Fruit fly (Drosophila melanogaster) whole organism, embryonic: Measurements from ENCODE around the gene CG32066.

Experiments used
- Atf-2 ChIP-seq: fragments of 200-800 bp; sonication (Bioruptor generic); optimal IDR thresholded peaks from 2 replicates; lab custom pipeline; 2016; ENCODE audit warnings: missing biosample characterization, missing genetic modification characterization
- B-H1 ChIP-seq: fragments of 200-800 bp; sonication (Bioruptor generic); IDR thresholded peaks from 3 replicates; pipeline ENCODE4 v1.3.6; 2022; ENCODE audit warnings: missing biosample characterization, missing genetic modification characterization
- B-H2 ChIP-seq: fragments of 200-800 bp; sonication (Bioruptor generic); optimal IDR thresholded peaks from 2 replicates; lab custom pipeline; 2018; ENCODE audit warnings: missing biosample characterization, mild to moderate bottlenecking, missing genetic modification characterization
- CG10274 ChIP-seq: fragments of 200-800 bp; sonication (Bioruptor generic); optimal IDR thresholded peaks from 3 replicates; lab custom pipeline; 2017; ENCODE audit warnings: missing biosample characterization, mild to moderate bottlenecking, missing genetic modification characterization
- CG11093 ChIP-seq: fragments of 200-800 bp; sonication (Bioruptor generic); IDR thresholded peaks from 3 replicates; pipeline ENCODE4 v1.3.6; 2022; ENCODE audit warnings: missing biosample characterization, missing genetic modification characterization
- CG12659 ChIP-seq: fragments of 200-800 bp; sonication (Bioruptor generic); optimal IDR thresholded peaks from 3 replicates; lab custom pipeline; 2017; ENCODE audit warnings: mild to moderate bottlenecking, missing biosample characterization, missing genetic modification reagents, missing genetic modification characterization
- CG13287 ChIP-seq: fragments of 200-800 bp; sonication (Bioruptor generic); IDR thresholded peaks from 2 replicates; pipeline ENCODE4 v1.3.6; 2022; ENCODE audit warnings: missing biosample characterization, missing genetic modification characterization; ENCODE audit not compliant: partially characterized antibody
- CG13296 ChIP-seq: fragments of 200-800 bp; sonication (Bioruptor generic); optimal IDR thresholded peaks from 3 replicates; lab custom pipeline; 2018; ENCODE audit warnings: missing biosample characterization, mild to moderate bottlenecking, missing genetic modification characterization
- CG13424 ChIP-seq: fragments of 200-800 bp; sonication (Bioruptor generic); optimal IDR thresholded peaks from 2 replicates; lab custom pipeline; 2019; ENCODE audit warnings: missing biosample characterization, mild to moderate bottlenecking, missing genetic modification characterization, moderate library complexity
- CG14710 ChIP-seq: fragments of 200-800 bp; sonication (Bioruptor generic); optimal IDR thresholded peaks from 3 replicates; lab custom pipeline; 2019; ENCODE audit warnings: missing biosample characterization, mild to moderate bottlenecking, missing genetic modification characterization, moderate library complexity
- CG15269 ChIP-seq: fragments of 200-800 bp; sonication (Bioruptor generic); optimal IDR thresholded peaks from 2 replicates; lab custom pipeline; 2018; ENCODE audit warnings: missing biosample characterization, mild to moderate bottlenecking, missing genetic modification characterization, moderate library complexity
- CG17829 ChIP-seq: fragments of 200-800 bp; optimal IDR thresholded peaks from 2 replicates; lab custom pipeline; 2019; ENCODE audit warnings: missing biosample characterization, mild to moderate bottlenecking, missing genetic modification characterization, moderate library complexity
- CG33213 ChIP-seq: fragments of 200-800 bp; sonication (Bioruptor generic); optimal IDR thresholded peaks from 3 replicates; lab custom pipeline; 2016; ENCODE audit warnings: missing biosample characterization, missing genetic modification characterization
- CG4730 ChIP-seq: fragments of 200-800 bp; sonication (Bioruptor generic); IDR thresholded peaks from 2 replicates; pipeline ENCODE4 v1.3.6; 2022; ENCODE audit warnings: missing biosample characterization, missing genetic modification characterization
- CG6689 ChIP-seq: fragments of 200-800 bp; sonication (Bioruptor generic); IDR thresholded peaks from 2 replicates; pipeline ENCODE4 v1.3.6; 2022; ENCODE audit warnings: missing biosample characterization, missing genetic modification characterization
- CG9609 ChIP-seq: fragments of 200-800 bp; sonication (Bioruptor generic); optimal IDR thresholded peaks from 3 replicates; lab custom pipeline; 2016; ENCODE audit warnings: missing biosample characterization, missing genetic modification characterization
- CG9727 ChIP-seq: fragments of 200-800 bp; sonication (Bioruptor generic); optimal IDR thresholded peaks from 3 replicates; lab custom pipeline; 2017; ENCODE audit warnings: missing biosample characterization, mild to moderate bottlenecking, missing genetic modification characterization
- CG9876 ChIP-seq: fragments of 200-800 bp; sonication (Bioruptor generic); optimal IDR thresholded peaks from 2 replicates; lab custom pipeline; 2016; ENCODE audit warnings: missing biosample characterization, missing genetic modification characterization
- Dfd ChIP-seq, 2 experiments: fragments of >200 bp; optimal IDR thresholded peaks; 2 replicates each; lab custom pipeline; 2017; ENCODE audit warnings: missing biosample characterization in 2 of 2, missing genetic modification characterization in 2 of 2
- Lhr ChIP-seq: fragments of 200-800 bp; sonication (Bioruptor generic); optimal IDR thresholded peaks from 3 replicates; lab custom pipeline; 2017; ENCODE audit warnings: mild to moderate bottlenecking, missing biosample characterization, missing genetic modification reagents, missing genetic modification characterization
- Meics ChIP-seq: fragments of 200-800 bp; sonication (Bioruptor generic); optimal IDR thresholded peaks from 2 replicates; lab custom pipeline; 2017; ENCODE audit warnings: missing biosample characterization, mild to moderate bottlenecking, missing genetic modification characterization
- NK7.1 ChIP-seq: fragments of 200-800 bp; sonication (Bioruptor generic); optimal IDR thresholded peaks from 3 replicates; lab custom pipeline; 2016; ENCODE audit warnings: missing biosample characterization, missing genetic modification characterization
- Neu2 ChIP-seq: fragments of 200-800 bp; sonication (Bioruptor generic); optimal IDR thresholded peaks from 3 replicates; lab custom pipeline; 2016; ENCODE audit warnings: missing biosample characterization, missing genetic modification characterization, borderline replicate concordance
- Poxn ChIP-seq: fragments of 200-800 bp; sonication (Bioruptor generic); IDR thresholded peaks from 2 replicates; pipeline ENCODE4 v1.3.6; 2022; ENCODE audit warnings: missing biosample characterization, missing genetic modification characterization
- Ravus ChIP-seq: fragments of 200-800 bp; sonication (Bioruptor generic); IDR thresholded peaks from 2 replicates; pipeline ENCODE4 v1.3.6; 2022; ENCODE audit warnings: missing biosample characterization, missing genetic modification characterization
- Sox102F ChIP-seq: fragments of 200-800 bp; sonication (Bioruptor generic); optimal IDR thresholded peaks from 2 replicates; lab custom pipeline; 2018; ENCODE audit warnings: missing biosample characterization, mild to moderate bottlenecking, missing genetic modification characterization, moderate library complexity
- Trl ChIP-seq, 3 experiments: fragments of >200 bp in 2 of 3; fragments of 200-800 bp in 1 of 3; sonication (Bioruptor generic) in 1 of 3; optimal IDR thresholded peaks; 2 replicates in 1 of 3; 3 replicates in 2 of 3; lab custom pipeline; 2016 to 2017; ENCODE audit warnings: missing biosample characterization in 1 of 3, missing genetic modification characterization in 1 of 3
- YL-1 ChIP-seq: fragments of 200-800 bp; sonication (Bioruptor generic); optimal IDR thresholded peaks from 3 replicates; lab custom pipeline; 2017; ENCODE audit warnings: missing biosample characterization, mild to moderate bottlenecking, missing genetic modification characterization
- bsh ChIP-seq, 2 experiments: fragments of 200-800 bp; sonication (Bioruptor generic); optimal IDR thresholded peaks; 2 replicates each; lab custom pipeline; 2017 to 2018; ENCODE audit warnings: mild to moderate bottlenecking in 2 of 2, missing biosample characterization in 2 of 2, missing genetic modification characterization in 2 of 2, moderate library complexity in 1 of 2
- cg ChIP-seq: fragments of 200-800 bp; sonication (Bioruptor generic); optimal IDR thresholded peaks from 3 replicates; lab custom pipeline; 2019; ENCODE audit warnings: missing biosample characterization, mild to moderate bottlenecking, missing genetic modification characterization, moderate library complexity
- dimm ChIP-seq: fragments of 200-800 bp; sonication (Bioruptor generic); IDR thresholded peaks from 2 replicates; pipeline ENCODE4 v1.3.6; 2022; ENCODE audit warnings: missing biosample characterization, missing genetic modification characterization
- eve ChIP-seq, 2 experiments: fragments of >200 bp; optimal IDR thresholded peaks; 2 replicates each; lab custom pipeline; 2017; ENCODE audit warnings: missing biosample characterization in 2 of 2, missing genetic modification characterization in 2 of 2
- eyg ChIP-seq: fragments of 200-800 bp; sonication (Bioruptor generic); optimal IDR thresholded peaks from 3 replicates; lab custom pipeline; 2016; ENCODE audit warnings: missing biosample characterization, missing genetic modification characterization
- fd64A ChIP-seq: fragments of 200-800 bp; sonication (Bioruptor generic); optimal IDR thresholded peaks from 3 replicates; lab custom pipeline; 2018; ENCODE audit warnings: missing biosample characterization, mild to moderate bottlenecking, missing genetic modification characterization
- fu2 ChIP-seq: fragments of 200-800 bp; sonication (Bioruptor generic); optimal IDR thresholded peaks from 2 replicates; lab custom pipeline; 2016; ENCODE audit warnings: missing biosample characterization, missing genetic modification characterization
- gce ChIP-seq: fragments of 200-800 bp; sonication (Bioruptor generic); IDR thresholded peaks from 3 replicates; pipeline ENCODE4 v1.3.6; 2022; ENCODE audit warnings: missing biosample characterization, missing genetic modification characterization
- hkb ChIP-seq, 2 experiments: fragments of 200-800 bp in 1 of 2; fragments of >200 bp in 1 of 2; sonication (Bioruptor generic) in 1 of 2; IDR thresholded peaks in 1 of 2; optimal IDR thresholded peaks in 1 of 2; 2 replicates each; pipeline versions ENCODE4 v1.3.6 to Lab custom; 2017 to 2022; ENCODE audit warnings: missing biosample characterization in 1 of 2, missing genetic modification characterization in 1 of 2
- hth ChIP-seq: fragments of >200 bp; optimal IDR thresholded peaks from 2 replicates; lab custom pipeline; 2017; ENCODE audit warnings: inconsistent platforms
- kni ChIP-seq: fragments of 200-800 bp; sonication (Bioruptor generic); optimal IDR thresholded peaks from 3 replicates; lab custom pipeline; 2017; ENCODE audit warnings: mild to moderate bottlenecking, missing biosample characterization, missing genetic modification reagents, missing genetic modification characterization
- knrl ChIP-seq: fragments of 200-800 bp; sonication (Bioruptor generic); IDR thresholded peaks from 3 replicates; pipeline ENCODE4 v1.3.6; 2022; ENCODE audit warnings: missing biosample characterization, missing genetic modification characterization; ENCODE audit not compliant: partially characterized antibody
- luna ChIP-seq: fragments of 200-800 bp; sonication (Bioruptor generic); optimal IDR thresholded peaks from 2 replicates; lab custom pipeline; 2016; ENCODE audit warnings: missing biosample characterization, missing genetic modification characterization
- nau ChIP-seq: fragments of 200-800 bp; sonication (Bioruptor generic); optimal IDR thresholded peaks from 3 replicates; lab custom pipeline; 2017; ENCODE audit warnings: missing biosample characterization, mild to moderate bottlenecking, missing genetic modification characterization, missing genetic modification reagents
- nmo ChIP-seq: fragments of 200-800 bp; sonication (Bioruptor generic); optimal IDR thresholded peaks from 2 replicates; lab custom pipeline; 2018; ENCODE audit warnings: missing biosample characterization, mild to moderate bottlenecking, missing genetic modification characterization, moderate library complexity
- p53 ChIP-seq: fragments of 200-800 bp; sonication (Bioruptor generic); optimal IDR thresholded peaks from 2 replicates; lab custom pipeline; 2016; ENCODE audit warnings: missing biosample characterization, missing genetic modification characterization
- pita ChIP-seq: fragments of 200-800 bp; sonication (Bioruptor generic); optimal IDR thresholded peaks from 2 replicates; lab custom pipeline; 2017; ENCODE audit warnings: missing biosample characterization, mild to moderate bottlenecking, missing genetic modification characterization
- pzg ChIP-seq: fragments of 200-800 bp; sonication (Bioruptor generic); optimal IDR thresholded peaks from 3 replicates; lab custom pipeline; 2018; ENCODE audit warnings: missing biosample characterization, mild to moderate bottlenecking, missing genetic modification characterization, moderate library complexity
- repo ChIP-seq: fragments of 200-800 bp; sonication (Bioruptor generic); optimal IDR thresholded peaks from 2 replicates; lab custom pipeline; 2016; ENCODE audit warnings: missing biosample characterization, missing genetic modification characterization
- tgo ChIP-seq: fragments of 200-800 bp; sonication (Bioruptor generic); IDR thresholded peaks from 3 replicates; pipeline ENCODE4 v1.3.6; 2022; ENCODE audit warnings: missing biosample characterization, missing genetic modification characterization

Gene CG32066

DNA sequence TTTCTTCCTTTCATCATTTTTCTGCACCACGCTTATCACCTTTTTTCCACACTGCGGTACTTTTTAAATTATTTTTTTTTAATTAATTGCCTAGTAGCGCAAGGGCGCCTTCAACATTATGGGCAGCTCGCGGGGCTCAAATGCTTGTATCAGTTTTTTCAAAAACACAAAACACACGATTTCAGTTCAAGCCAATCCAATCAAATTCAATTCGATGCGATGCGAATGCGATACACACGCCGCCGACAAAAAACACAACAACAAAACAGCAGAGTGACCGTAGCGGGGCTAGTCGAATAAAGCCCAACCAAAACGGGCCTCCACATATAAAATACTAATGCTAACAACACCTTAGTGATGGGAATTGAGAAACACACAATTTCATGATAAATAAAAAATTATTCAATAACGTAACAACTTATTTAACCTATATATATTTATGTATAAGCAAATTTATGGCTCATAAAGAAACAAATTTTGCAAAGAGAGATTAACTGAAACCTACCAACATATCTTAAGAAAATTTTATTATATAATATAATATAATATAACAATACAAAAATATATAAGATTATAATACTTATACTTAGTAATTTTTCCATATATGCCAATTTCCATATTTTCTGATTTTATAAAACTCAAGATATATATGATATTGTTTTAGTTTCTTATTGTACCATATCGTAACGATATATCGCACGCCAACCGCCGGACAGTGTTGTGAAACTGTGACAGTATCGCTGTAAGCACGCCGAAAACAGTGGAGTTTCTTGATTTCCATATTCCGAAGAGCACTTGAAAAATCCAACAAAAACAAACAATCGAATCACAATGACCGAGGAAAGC is at the start of gene CG32066, which contains the start of gene CG8003 (continued):
- TF ChIP-seq CG12659 (peak; percentile 67), B-H2 (GFP tag; lab: Kevin White, UChicago) (no peak), kni (peak; percentile 10), eyg (GFP tag; lab: Kevin White, UChicago) (no peak), CG17829 (peak; percentile 64), nau (GFP tag; lab: Kevin White, UChicago) (peak; percentile 27), Lhr (no peak), pzg (peak; percentile 61), dimm (GFP tag; lab: Robert Waterston, UW) (0 out of 2 replicates have a peak, but pooled peaks have one; percentile 10), knrl (peak; percentile 92), hth (lab: Kevin White, UChicago) (no peak), Neu2 (no peak), CG9727 (peak; percentile 40), B-H1 (GFP tag; lab: Robert Waterston, UW) (no peak; the same call in 2 of the 3 replicates), CG13296 (GFP tag; lab: Kevin White, UChicago) (peak; percentile 34), CG9876 (GFP tag; lab: Kevin White, UChicago) (no peak), Poxn (no peak), fd64A (GFP tag; lab: Kevin White, UChicago) (no peak), gce (GFP tag; lab: Robert Waterston, UW) (no peak), hkb (optimal IDR thresholded peaks at IDR 0.05; lab: Kevin White, UChicago) (no peak), hkb (GFP tag; IDR thresholded peaks at IDR 0.05; lab: Robert Waterston, UW) (0 out of 2 replicates have a peak, but pooled peaks have one; percentile 35), Dfd (GFP tag; optimal IDR thresholded peaks at IDR 0.05; lab: Kevin White, UChicago) (no peak), nmo (GFP tag; lab: Kevin White, UChicago) (peak; percentile 9), CG11093 (GFP tag; lab: Robert Waterston, UW) (no peak), pita (GFP tag; lab: Kevin White, UChicago) (no peak), fu2 (GFP tag; lab: Kevin White, UChicago) (no peak), Ravus (GFP tag; lab: Robert Waterston, UW) (no peak), p53 (GFP tag; lab: Kevin White, UChicago) (no peak), Atf-2 (GFP tag; lab: Kevin White, UChicago) (no peak), Sox102F (peak; percentile 15), CG15269 (tag; lab: Kevin White, UChicago) (peak; percentile 64), Trl (optimal IDR thresholded peaks at IDR 0.05; lab: Kevin White, UChicago) (no peak), Trl (GFP tag; optimal IDR thresholded peaks at IDR 0.05; lab: Kevin White, UChicago) (no peak), CG9609 (no peak), eve (GFP tag; optimal IDR thresholded peaks at IDR 0.05; lab: Kevin White, UChicago) (peak in 1 of 2 experiments; percentile 70), cg (GFP tag; lab: Kevin White, UChicago) (peak; percentile 34), CG14710 (tag; lab: Kevin White, UChicago) (peak; percentile 52), tgo (peak; percentile 35; the same call in 1 of the 3 replicates), bsh (GFP tag; optimal IDR thresholded peaks at IDR 0.05; lab: Kevin White, UChicago) (peak; percentile 31 to 41), CG10274 (GFP tag; lab: Kevin White, UChicago) (no peak), CG6689 (no peak), CG33213 (GFP tag; lab: Kevin White, UChicago) (no peak), CG13424 (tag; lab: Kevin White, UChicago) (peak; percentile 50), luna (no peak), Meics (GFP tag; lab: Kevin White, UChicago) (peak; percentile 29), CG13287 (peak; percentile 90), repo (GFP tag; lab: Kevin White, UChicago) (no peak), NK7.1 (GFP tag; lab: Kevin White, UChicago) (no peak), YL-1 (GFP tag; lab: Kevin White, UChicago) (peak; percentile 12), CG4730 (no peak)
